Worm (Caenorhabditis elegans): ENCODE measurements around the gene F17C8.9.

DNA sequence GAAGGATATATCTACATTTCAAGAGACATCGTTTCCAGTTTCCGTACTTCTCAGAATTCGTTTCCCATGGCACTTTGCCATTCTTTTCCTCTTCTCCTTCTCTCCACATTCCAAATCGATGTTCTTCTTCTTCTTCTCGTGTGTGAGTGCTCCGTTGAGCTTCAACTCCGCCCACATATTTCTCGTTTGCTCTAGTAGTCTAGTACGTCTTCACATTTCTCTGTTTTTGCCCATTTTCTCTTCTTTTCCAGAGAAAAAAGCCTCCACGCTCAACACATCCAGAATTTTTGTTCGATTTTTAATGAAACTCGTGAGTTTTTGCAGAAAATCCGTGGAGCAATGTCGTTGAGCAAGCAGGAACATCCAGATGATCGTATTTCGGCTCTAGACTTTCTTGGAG lies 25.2 kb upstream of the F17C8.9 start, which contains the start of gene T04A8.18:
- TF ChIP-seq elt-3 (tag; optimal IDR thresholded peaks at IDR 0.05) = no peak
- no peak for TF ChIP-seq nhr-85 (tag)
- TF ChIP-seq egl-27 (tag; optimal IDR thresholded peaks at IDR 0.05) = no peak
- no peak for TF ChIP-seq lin-15B (tag; optimal IDR thresholded peaks at IDR 0.05)
- TF ChIP-seq ama-1 (optimal IDR thresholded peaks at IDR 0.05) = no peak
- no peak for TF ChIP-seq irx-1 (tag; optimal IDR thresholded peaks at IDR 0.05)
- no peak for TF ChIP-seq ceh-90 (tag; optimal IDR thresholded peaks at IDR 0.05)
- no peak for TF ChIP-seq lin-39 (tag; optimal IDR thresholded peaks at IDR 0.05)
